Worm (Caenorhabditis elegans): ENCODE measurements around the gene ZK688.1.

Gene ZK688.1

ce11 chrIII:7909263-7909662 is at the start of gene ZK688.1:
Gene ZK688.1, plus strand, starts transcription at chrIII:7909563.
- TF ChIP-seq blmp-1 (tag; optimal IDR thresholded peaks at IDR 0.05) (no peak), sem-2 (GFP tag; optimal IDR thresholded peaks at IDR 0.05) (no peak), lsy-2 (tag; optimal IDR thresholded peaks at IDR 0.05) (no peak)

- TF ChIP-seq zip-8 (tag; optimal IDR thresholded peaks at IDR 0.05) (peak; percentile 36), lsy-2 (tag; optimal IDR thresholded peaks at IDR 0.05) (no peak), nhr-237 (tag; optimal IDR thresholded peaks at IDR 0.05) (no peak), blmp-1 (tag; optimal IDR thresholded peaks at IDR 0.05) (no peak), hlh-1 (tag; optimal IDR thresholded peaks at IDR 0.05) (no peak), unc-39 (tag; optimal IDR thresholded peaks at IDR 0.05) (no peak), flh-1 (GFP tag; optimal IDR thresholded peaks at IDR 0.05) (no peak)
Observed at ce11 chrIII:7860885-7861284, 48.5 kb upstream of the ZK688.1 start, which contains the start of gene cuc-1. Gene cuc-1, minus strand, starts transcription at chrIII:7860985.

- TF ChIP-seq elt-3 (tag; optimal IDR thresholded peaks at IDR 0.05) (no peak), blmp-1 (tag; optimal IDR thresholded peaks at IDR 0.05) (no peak), mab-5 (tag; optimal IDR thresholded peaks at IDR 0.05) (no peak), hlh-1 (tag; optimal IDR thresholded peaks at IDR 0.05) (no peak), cnd-1 (tag; optimal IDR thresholded peaks at IDR 0.05) (no peak), ceh-39 (tag; optimal IDR thresholded peaks at IDR 0.05) (no peak), snpc-4 (tag; optimal IDR thresholded peaks at IDR 0.05) (no peak), ceh-43 (GFP tag; optimal IDR thresholded peaks at IDR 0.05) (no peak), lsy-2 (tag; optimal IDR thresholded peaks at IDR 0.05) (no peak), nhr-2 (tag; optimal IDR thresholded peaks at IDR 0.05) (no peak), zip-8 (tag; optimal IDR thresholded peaks at IDR 0.05) (no peak), mls-2 (tag; optimal IDR thresholded peaks at IDR 0.05) (no peak), pha-4 (tag; optimal IDR thresholded peaks at IDR 0.05) (no peak), ztf-11 (tag; optimal IDR thresholded peaks at IDR 0.05) (no peak), unc-62 (GFP tag; optimal IDR thresholded peaks at IDR 0.05) (no peak), ham-2 (GFP tag; optimal IDR thresholded peaks at IDR 0.05) (no peak), elt-1 (tag; optimal IDR thresholded peaks at IDR 0.05; ENCODE audit: borderline replicate concordance, insufficient read depth) (no peak), nhr-237 (tag; optimal IDR thresholded peaks at IDR 0.05) (no peak), M03D4.4 (tag; optimal IDR thresholded peaks at IDR 0.05) (no peak), drap-1 (GFP tag; optimal IDR thresholded peaks at IDR 0.05) (no peak)
Observed at ce11 chrIII:7861535-7862120, 47.7 kb upstream of the ZK688.1 start, which contains the start of gene snr-5. Gene snr-5, plus strand, starts transcription at chrIII:7862070.

ce11 chrIII:7865238-7865761 is 44.1 kb upstream of the ZK688.1 start, which contains the start of gene slc-17.3:
Gene slc-17.3, minus strand, starts transcription at chrIII:7865288.
- TF ChIP-seq M03D4.4 (tag; optimal IDR thresholded peaks at IDR 0.05) (no peak), ham-2 (GFP tag; optimal IDR thresholded peaks at IDR 0.05) (no peak), lin-32 (GFP tag; optimal IDR thresholded peaks at IDR 0.05) (no peak), ces-1 (GFP tag; optimal IDR thresholded peaks at IDR 0.05) (no peak), pha-4 (tag; optimal IDR thresholded peaks at IDR 0.05) (no peak), ceh-43 (GFP tag; optimal IDR thresholded peaks at IDR 0.05) (no peak), drap-1 (GFP tag; optimal IDR thresholded peaks at IDR 0.05) (no peak), lin-13 (tag; optimal IDR thresholded peaks at IDR 0.05) (no peak), lsy-2 (tag; optimal IDR thresholded peaks at IDR 0.05) (no peak), elt-3 (tag; optimal IDR thresholded peaks at IDR 0.05) (no peak), bed-3 (GFP tag; optimal IDR thresholded peaks at IDR 0.05) (no peak), nhr-12 (tag; optimal IDR thresholded peaks at IDR 0.05) (no peak), unc-39 (tag; optimal IDR thresholded peaks at IDR 0.05) (no peak)

ce11 chrIII:7866189-7866588 is 43.2 kb upstream of the ZK688.1 start, which contains the start of gene cup-4:
Gene cup-4, plus strand, starts transcription at chrIII:7866489.
- TF ChIP-seq ceh-83 (GFP tag; optimal IDR thresholded peaks at IDR 0.05) (no peak), unc-39 (tag; optimal IDR thresholded peaks at IDR 0.05) (no peak), nhr-12 (tag; optimal IDR thresholded peaks at IDR 0.05) (no peak), hlh-1 (tag; optimal IDR thresholded peaks at IDR 0.05) (no peak), lin-13 (tag; optimal IDR thresholded peaks at IDR 0.05) (no peak), M03D4.4 (tag; optimal IDR thresholded peaks at IDR 0.05) (no peak), lin-32 (GFP tag; optimal IDR thresholded peaks at IDR 0.05) (no peak), flh-1 (GFP tag; optimal IDR thresholded peaks at IDR 0.05) (no peak), zip-8 (tag; optimal IDR thresholded peaks at IDR 0.05) (no peak), pha-4 (tag; optimal IDR thresholded peaks at IDR 0.05) (no peak), ztf-11 (tag; optimal IDR thresholded peaks at IDR 0.05) (no peak), elt-1 (tag; optimal IDR thresholded peaks at IDR 0.05; ENCODE audit: borderline replicate concordance, insufficient read depth) (no peak), cnd-1 (tag; optimal IDR thresholded peaks at IDR 0.05) (no peak), lsy-2 (tag; optimal IDR thresholded peaks at IDR 0.05) (no peak)
